Fruit fly (Drosophila melanogaster): ENCODE measurements around the gene Pmvk.
A peak's percentile ranks its signal among the peaks of the same experiment; 100 is the strongest.

The Pmvk gene

DNA sequence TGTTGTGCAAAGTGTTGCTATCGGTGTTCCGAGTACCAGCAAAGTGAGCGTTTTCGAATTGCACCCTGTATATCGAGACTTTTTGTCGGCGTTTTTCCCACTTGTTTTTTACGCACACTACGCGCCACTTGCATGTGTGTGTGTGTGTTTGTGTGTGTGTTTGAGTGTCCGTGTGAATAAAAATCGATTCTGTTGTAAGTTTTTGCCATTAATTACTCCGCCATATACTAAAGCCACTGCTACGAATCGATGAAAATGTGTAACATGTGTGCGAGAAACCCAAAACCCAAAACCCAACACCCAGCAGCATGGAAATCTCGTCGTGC is 7.1 kb upstream of the Pmvk start (continued):
- TF ChIP-seq Rx (GFP tag; IDR thresholded peaks at IDR 0.05) (no peak), HmgD (GFP tag; optimal IDR thresholded peaks at IDR 0.05) (no peak), hkb (optimal IDR thresholded peaks at IDR 0.05) (no peak), hkb (GFP tag; IDR thresholded peaks at IDR 0.05) (no peak), fd96Cb (tag; optimal IDR thresholded peaks at IDR 0.05) (no peak), Atf6 (GFP tag; IDR thresholded peaks at IDR 0.05) (0 out of 2 replicates have a peak, but pooled peaks have one; percentile 16), Dad (GFP tag; optimal IDR thresholded peaks at IDR 0.05) (no peak), CG8089 (GFP tag; optimal IDR thresholded peaks at IDR 0.05) (no peak), ac (GFP tag; optimal IDR thresholded peaks at IDR 0.05) (no peak), CG11456 (GFP tag; IDR thresholded peaks at IDR 0.05) (no peak), CG1024 (GFP tag; IDR thresholded peaks at IDR 0.05) (no peak), gem (tag; optimal IDR thresholded peaks at IDR 0.05) (no peak), CG11695 (GFP tag; IDR thresholded peaks at IDR 0.05) (no peak), aop (GFP tag; IDR thresholded peaks at IDR 0.05) (no peak), zfh1 (GFP tag; IDR thresholded peaks at IDR 0.05) (no peak), bigmax (GFP tag; optimal IDR thresholded peaks at IDR 0.05) (no peak), CG6765 (GFP tag; optimal IDR thresholded peaks at IDR 0.05) (no peak), ap (GFP tag; IDR thresholded peaks at IDR 0.05) (no peak), CG3847 (GFP tag; IDR thresholded peaks at IDR 0.05) (no peak; the same call in 1 of the 2 replicates), dimm (GFP tag; IDR thresholded peaks at IDR 0.05) (no peak), gfzf (GFP tag; optimal IDR thresholded peaks at IDR 0.05) (no peak), sqz (GFP tag; optimal IDR thresholded peaks at IDR 0.05) (no peak), CG3726 (GFP tag; IDR thresholded peaks at IDR 0.05) (no peak), pros (GFP tag; optimal IDR thresholded peaks at IDR 0.05) (no peak), CG16815 (GFP tag; optimal IDR thresholded peaks at IDR 0.05) (no peak), Elba2 (GFP tag; optimal IDR thresholded peaks at IDR 0.05) (no peak), Gug (GFP tag; IDR thresholded peaks at IDR 0.05) (no peak), lbe (GFP tag; optimal IDR thresholded peaks at IDR 0.05) (no peak), CG2202 (tag; optimal IDR thresholded peaks at IDR 0.05) (no peak), CG12219 (GFP tag; optimal IDR thresholded peaks at IDR 0.05) (no peak), CG2120 (GFP tag; optimal IDR thresholded peaks at IDR 0.05) (peak; percentile 45), vnd (GFP tag; IDR thresholded peaks at IDR 0.05; ENCODE audit: partially characterized antibody) (no peak), CrebB (tag; optimal IDR thresholded peaks at IDR 0.05) (no peak), cg (GFP tag; optimal IDR thresholded peaks at IDR 0.05) (peak; percentile 98), abd-A (tag; optimal IDR thresholded peaks at IDR 0.05) (no peak), Sox100B (GFP tag; optimal IDR thresholded peaks at IDR 0.05) (no peak), Lpt (GFP tag; optimal IDR thresholded peaks at IDR 0.05) (no peak), Scr (GFP tag; IDR thresholded peaks at IDR 0.05; ENCODE audit: partially characterized antibody) (peak; percentile 46), CG17186 (GFP tag; optimal IDR thresholded peaks at IDR 0.05) (no peak), Six4 (GFP tag; optimal IDR thresholded peaks at IDR 0.05) (no peak), MESR4 (GFP tag; optimal IDR thresholded peaks at IDR 0.05) (peak; percentile 17), az2 (GFP tag; optimal IDR thresholded peaks at IDR 0.05) (no peak), CG32772 (GFP tag; IDR thresholded peaks at IDR 0.05) (no peak), tup (GFP tag; optimal IDR thresholded peaks at IDR 0.05) (no peak), CG6175 (GFP tag; IDR thresholded peaks at IDR 0.05) (no peak), pnt (GFP tag; optimal IDR thresholded peaks at IDR 0.05) (no peak), CG4730 (GFP tag; IDR thresholded peaks at IDR 0.05) (no peak), Hr51 (GFP tag; optimal IDR thresholded peaks at IDR 0.05) (no peak), MBD-R2 (GFP tag; IDR thresholded peaks at IDR 0.05) (0 out of 2 replicates have a peak, but pooled peaks have one; percentile 49), CG5180 (GFP tag; optimal IDR thresholded peaks at IDR 0.05) (no peak), HLH3B (GFP tag; IDR thresholded peaks at IDR 0.05) (no peak), C15 (GFP tag; IDR thresholded peaks at IDR 0.05) (no peak), BEAF-32 (GFP tag; optimal IDR thresholded peaks at IDR 0.05) (peak; percentile 5)

Data from whole organism, embryonic.